Worm (Caenorhabditis elegans): ENCODE data around the gene ceh-76.

ce11 chrV:7994570-7994969, at the start of gene ceh-76:
- TF ChIP-seq sox-2 (GFP tag; IDR thresholded peaks at IDR 0.05) (no peak), lim-6 (tag; optimal IDR thresholded peaks at IDR 0.05) (no peak), nhr-11 (tag; optimal IDR thresholded peaks at IDR 0.05) (no peak)

Measured in whole organism, late embryonic.